Fruit fly (Drosophila melanogaster): ENCODE results near the gene CG9853.

CG9853 gene

dm6 chr3R:4433441-4434077 lies 31.7 kb upstream of the CG9853 start, which contains the start of the genes eIF3a and CG1074 (continued):
- TF ChIP-seq da (GFP tag; optimal IDR thresholded peaks at IDR 0.05): peak; percentile 67
- no peak for TF ChIP-seq CG7839 (tag; optimal IDR thresholded peaks at IDR 0.05)
- TF ChIP-seq slp2 (GFP tag; optimal IDR thresholded peaks at IDR 0.05): peak; percentile 35
- TF ChIP-seq unc-4 (GFP tag; IDR thresholded peaks at IDR 0.05; ENCODE audit: partially characterized antibody): peak; percentile 96
- peak; percentile 99 for TF ChIP-seq Opbp (GFP tag; IDR thresholded peaks at IDR 0.05; ENCODE audit: partially characterized antibody)
- peak; percentile 69; the same call in 1 of the 3 replicates for TF ChIP-seq CG2199 (GFP tag; IDR thresholded peaks at IDR 0.05)
- peak; percentile 95 for TF ChIP-seq CG4617 (GFP tag; optimal IDR thresholded peaks at IDR 0.05; ENCODE audit: borderline replicate concordance)
- TF ChIP-seq Deaf1 (tag; optimal IDR thresholded peaks at IDR 0.05): peak; percentile 71
- TF ChIP-seq Sry-δ (GFP tag; optimal IDR thresholded peaks at IDR 0.05): peak; percentile 91
- TF ChIP-seq CG17328 (GFP tag; IDR thresholded peaks at IDR 0.05): peak; percentile 50; the same call in 1 of the 2 replicates
- TF ChIP-seq lov (optimal IDR thresholded peaks at IDR 0.05): no peak
- peak; percentile 59; the same call in 1 of the 3 replicates for TF ChIP-seq lov (GFP tag; IDR thresholded peaks at IDR 0.05)
- TF ChIP-seq CG13624 (GFP tag; optimal IDR thresholded peaks at IDR 0.05): peak; percentile 85
- TF ChIP-seq CG12659 (GFP tag; optimal IDR thresholded peaks at IDR 0.05): peak; percentile 95
- TF ChIP-seq CG18764 (GFP tag; optimal IDR thresholded peaks at IDR 0.05): peak; percentile 31
- TF ChIP-seq z (GFP tag; IDR thresholded peaks at IDR 0.05): no peak
- TF ChIP-seq Max (GFP tag; optimal IDR thresholded peaks at IDR 0.05): peak; percentile 93
- peak; percentile 86 for TF ChIP-seq Sin3A (optimal IDR thresholded peaks at IDR 0.05)
- TF ChIP-seq CG2120 (GFP tag; optimal IDR thresholded peaks at IDR 0.05): peak; percentile 73
- TF ChIP-seq CG11247 (GFP tag; IDR thresholded peaks at IDR 0.05): peak; percentile 75
- TF ChIP-seq slou (GFP tag; optimal IDR thresholded peaks at IDR 0.05): peak; percentile 6
- TF ChIP-seq repo (GFP tag; optimal IDR thresholded peaks at IDR 0.05): peak; percentile 62
- peak; percentile 75 for TF ChIP-seq CHES-1-like (GFP tag; optimal IDR thresholded peaks at IDR 0.05)
- TF ChIP-seq klu (GFP tag; IDR thresholded peaks at IDR 0.05): no peak
- TF ChIP-seq CG10274 (GFP tag; optimal IDR thresholded peaks at IDR 0.05): peak; percentile 39
- TF ChIP-seq fru (optimal IDR thresholded peaks at IDR 0.05): no peak
- TF ChIP-seq slbo (GFP tag; IDR thresholded peaks at IDR 0.05): peak; percentile 74
- TF ChIP-seq vfl (GFP tag; optimal IDR thresholded peaks at IDR 0.05): peak; percentile 55
- TF ChIP-seq Mad (GFP tag; optimal IDR thresholded peaks at IDR 0.05): peak; percentile 73
- TF ChIP-seq Ssrp (tag; optimal IDR thresholded peaks at IDR 0.05): peak; percentile 13
- no peak for TF ChIP-seq corto (GFP tag; optimal IDR thresholded peaks at IDR 0.05)
- no peak for TF ChIP-seq CG15269 (tag; optimal IDR thresholded peaks at IDR 0.05)
- TF ChIP-seq CG9876 (GFP tag; optimal IDR thresholded peaks at IDR 0.05): peak; percentile 36
- TF ChIP-seq bbx (GFP tag; IDR thresholded peaks at IDR 0.05; ENCODE audit: partially characterized antibody): peak; percentile 99
- TF ChIP-seq fu2 (GFP tag; optimal IDR thresholded peaks at IDR 0.05): peak; percentile 0
- no peak for TF ChIP-seq zf30C (GFP tag; optimal IDR thresholded peaks at IDR 0.05)
- peak; percentile 19 for TF ChIP-seq fd96Cb (tag; optimal IDR thresholded peaks at IDR 0.05)
- peak; percentile 78 for TF ChIP-seq CG10543 (GFP tag; optimal IDR thresholded peaks at IDR 0.05)
- TF ChIP-seq Oli (tag; optimal IDR thresholded peaks at IDR 0.05): no peak
- TF ChIP-seq Dip3 (GFP tag; optimal IDR thresholded peaks at IDR 0.05): peak; percentile 59
- TF ChIP-seq YL-1 (GFP tag; optimal IDR thresholded peaks at IDR 0.05): peak; percentile 100
- TF ChIP-seq CG31224 (GFP tag; IDR thresholded peaks at IDR 0.05): no peak
- TF ChIP-seq CG1024 (GFP tag; IDR thresholded peaks at IDR 0.05): peak; percentile 68; the same call in 1 of the 2 replicates
- TF ChIP-seq Dip2 (GFP tag; IDR thresholded peaks at IDR 0.05): no peak
- peak; percentile 78 for TF ChIP-seq CG3281 (GFP tag; optimal IDR thresholded peaks at IDR 0.05)
- TF ChIP-seq gcm (GFP tag; optimal IDR thresholded peaks at IDR 0.05): peak; percentile 47
- peak; percentile 32; the same call in 1 of the 2 replicates for TF ChIP-seq Awh (GFP tag; IDR thresholded peaks at IDR 0.05)
- peak; percentile 79 for TF ChIP-seq pho (GFP tag; optimal IDR thresholded peaks at IDR 0.05)
- TF ChIP-seq CG2678 (tag; optimal IDR thresholded peaks at IDR 0.05): no peak
- TF ChIP-seq E2f2 (GFP tag; IDR thresholded peaks at IDR 0.05): peak; percentile 66
- peak; percentile 55 for TF ChIP-seq CG11398 (GFP tag; optimal IDR thresholded peaks at IDR 0.05)

Data from whole organism, embryonic.